Worm (Caenorhabditis elegans) whole organism, L2 larva: Measurements from ENCODE around the gene F59A7.5.

Experiments used
- nhr-11 ChIP-seq: fragments of 150-350 bp; optimal IDR thresholded peaks from 2 replicates; lab custom pipeline; 2014; ENCODE audit warnings: missing biosample characterization, missing genetic modification characterization
- nhr-12 ChIP-seq: fragments of 150-350 bp; optimal IDR thresholded peaks from 2 replicates; lab custom pipeline; 2014; ENCODE audit warnings: missing biosample characterization, missing genetic modification characterization
- unc-62 ChIP-seq: fragments of 150-350 bp; optimal IDR thresholded peaks from 2 replicates; lab custom pipeline; 2014; ENCODE audit warnings: missing biosample characterization, missing genetic modification reagents, missing genetic modification characterization

ce11 chrV:2029877-2030276 lies 7.4 kb downstream of the F59A7.5 start, which contains the start of gene F59A7.12:
- no peak for TF ChIP-seq nhr-11
- TF ChIP-seq unc-62 (GFP tag; lab: Kevin White, UChicago): no peak
- TF ChIP-seq nhr-12 (tag; lab: Kevin White, UChicago): no peak
